Worm (Caenorhabditis elegans): Measurements from ENCODE around the gene ZK757.10.

- TF ChIP-seq R02D3.7 (tag; optimal IDR thresholded peaks at IDR 0.05) (no peak), skn-1 (tag; optimal IDR thresholded peaks at IDR 0.05) (no peak), ceh-82 (tag; optimal IDR thresholded peaks at IDR 0.05) (no peak), elt-2 (tag; optimal IDR thresholded peaks at IDR 0.05) (no peak), pha-4 (tag; optimal IDR thresholded peaks at IDR 0.05) (no peak), nhr-237 (tag; optimal IDR thresholded peaks at IDR 0.05) (no peak), nfya-1 (tag; optimal IDR thresholded peaks at IDR 0.05; ENCODE audit: insufficient read depth) (peak; percentile 48), ama-1 (optimal IDR thresholded peaks at IDR 0.05) (no peak), ZK546.5 (tag; optimal IDR thresholded peaks at IDR 0.05) (no peak), elt-1 (tag; optimal IDR thresholded peaks at IDR 0.05) (no peak), nhr-11 (tag; optimal IDR thresholded peaks at IDR 0.05) (no peak), snpc-4 (tag; optimal IDR thresholded peaks at IDR 0.05) (no peak)
These were observed 17.8 kb upstream of the ZK757.10 start, which contains the start of gene gpdh-2 for ce11 chrIII:9859133-9859775.
